Worm (Caenorhabditis elegans): Measurements from ENCODE around the gene Y54G11A.17.

Gene Y54G11A.17

ce11 chrII:14357936-14358416 is 8.8 kb upstream of the Y54G11A.17 start, which contains the start of the genes agl-1 and pfs-2 (continued):
- TF ChIP-seq zfh-2 (GFP tag; conservative IDR thresholded peaks at IDR 0.05) = no peak
- TF ChIP-seq hmg-20 (GFP tag; IDR thresholded peaks at IDR 0.05) = no peak
- TF ChIP-seq ceh-79 (tag; optimal IDR thresholded peaks at IDR 0.05) = no peak
- TF ChIP-seq ztf-3 (GFP tag; optimal IDR thresholded peaks at IDR 0.05) = no peak
- TF ChIP-seq dpff-1 (tag; optimal IDR thresholded peaks at IDR 0.05) = no peak
- no peak for TF ChIP-seq rec-8 (tag; optimal IDR thresholded peaks at IDR 0.05)
- TF ChIP-seq nfya-2 (GFP tag; IDR thresholded peaks at IDR 0.05) = no peak
- TF ChIP-seq ceh-58 (GFP tag; IDR thresholded peaks at IDR 0.05) = no peak
- TF ChIP-seq sdz-38 (tag; optimal IDR thresholded peaks at IDR 0.05) = no peak
- TF ChIP-seq C06A6.2 (GFP tag; conservative IDR thresholded peaks at IDR 0.05) = no peak
- no peak for TF ChIP-seq snpc-4 (GFP tag; optimal IDR thresholded peaks at IDR 0.05)
- peak in 2 of 4 experiments; percentile 39 to 51 for TF ChIP-seq snpc-4 (tag; optimal IDR thresholded peaks at IDR 0.05)
- no peak for TF ChIP-seq madf-3 (GFP tag; IDR thresholded peaks at IDR 0.05)
- no peak for TF ChIP-seq Y53F4B.3 (GFP tag; IDR thresholded peaks at IDR 0.05)
- TF ChIP-seq ztf-26 (tag; optimal IDR thresholded peaks at IDR 0.05) = no peak
- TF ChIP-seq ztf-22 (GFP tag; optimal IDR thresholded peaks at IDR 0.05) = no peak
- peak; percentile 68 for TF ChIP-seq efl-1 (GFP tag; optimal IDR thresholded peaks at IDR 0.05)
- no peak for TF ChIP-seq egl-44 (GFP tag; IDR thresholded peaks at IDR 0.05)
- no peak for TF ChIP-seq T26A5.8 (tag; optimal IDR thresholded peaks at IDR 0.05)
- no peak for TF ChIP-seq nhr-120 (GFP tag; IDR thresholded peaks at IDR 0.05)
- TF ChIP-seq unc-130 (GFP tag; optimal IDR thresholded peaks at IDR 0.05) = no peak
- TF ChIP-seq T07F8.4 (tag; optimal IDR thresholded peaks at IDR 0.05) = no peak
- TF ChIP-seq madf-8 (GFP tag; conservative IDR thresholded peaks at IDR 0.05) = no peak
- TF ChIP-seq sea-2 (GFP tag; IDR thresholded peaks at IDR 0.05) = no peak
- TF ChIP-seq rpc-1 (optimal IDR thresholded peaks at IDR 0.05) = no peak
- TF ChIP-seq rpc-1 (tag; optimal IDR thresholded peaks at IDR 0.05) = no peak
- TF ChIP-seq K12H6.12 (tag; optimal IDR thresholded peaks at IDR 0.05) = peak; percentile 29
- TF ChIP-seq C17E4.6 (GFP tag; IDR thresholded peaks at IDR 0.05) = no peak
- TF ChIP-seq cebp-2 (GFP tag; IDR thresholded peaks at IDR 0.05) = no peak
- no peak for TF ChIP-seq lsy-27 (tag; optimal IDR thresholded peaks at IDR 0.05; ENCODE audit: borderline replicate concordance, insufficient read depth)
- no peak for TF ChIP-seq ccch-3 (GFP tag; optimal IDR thresholded peaks at IDR 0.05)
- TF ChIP-seq B0261.1 (tag; optimal IDR thresholded peaks at IDR 0.05) = no peak
- no peak for TF ChIP-seq F39B2.1 (GFP tag; IDR thresholded peaks at IDR 0.05)
- TF ChIP-seq atf-7 (tag; optimal IDR thresholded peaks at IDR 0.05) = no peak

ce11 chrII:14351352-14351751 is 2.1 kb upstream of the Y54G11A.17 start:
- TF ChIP-seq ets-4 (GFP tag; optimal IDR thresholded peaks at IDR 0.05) = no peak
- no peak for TF ChIP-seq lsy-27 (tag; optimal IDR thresholded peaks at IDR 0.05; ENCODE audit: borderline replicate concordance, insufficient read depth)
- TF ChIP-seq bed-2 (GFP tag; IDR thresholded peaks at IDR 0.05) = no peak

ce11 chrII:14350768-14351167 is 1.6 kb upstream of the Y54G11A.17 start:
- TF ChIP-seq B0261.1 (tag; optimal IDR thresholded peaks at IDR 0.05) (no peak), ama-1 (optimal IDR thresholded peaks at IDR 0.05) (no peak), ama-1 (GFP tag; optimal IDR thresholded peaks at IDR 0.05) (peak in 1 of 2 experiments; percentile 75), athp-1 (tag; optimal IDR thresholded peaks at IDR 0.05) (peak; percentile 53), hrde-1 (tag; optimal IDR thresholded peaks at IDR 0.05; ENCODE audit: borderline replicate concordance) (peak; percentile 70), mcd-1 (GFP tag; IDR thresholded peaks at IDR 0.05) (peak; percentile 38; the same call in 1 of the 2 replicates), madf-6 (GFP tag; IDR thresholded peaks at IDR 0.05) (peak; percentile 75), F49E8.2 (tag; optimal IDR thresholded peaks at IDR 0.05; ENCODE audit: insufficient read depth) (peak; percentile 75), madf-3 (GFP tag; IDR thresholded peaks at IDR 0.05) (peak; percentile 78; the same call in 1 of the 2 replicates), xnd-1 (tag; optimal IDR thresholded peaks at IDR 0.05) (peak; percentile 40), rcor-1 (GFP tag; IDR thresholded peaks at IDR 0.05) (peak; percentile 55), nhr-120 (GFP tag; IDR thresholded peaks at IDR 0.05) (no peak), chd-7 (tag; optimal IDR thresholded peaks at IDR 0.05) (peak; percentile 63), F22D6.2 (tag; optimal IDR thresholded peaks at IDR 0.05) (no peak), nfya-2 (GFP tag; IDR thresholded peaks at IDR 0.05) (0 out of 2 replicates have a peak, but pooled peaks have one; percentile 66), tbp1 (GFP tag; optimal IDR thresholded peaks at IDR 0.05) (peak; percentile 48), ceh-40 (GFP tag; IDR thresholded peaks at IDR 0.05) (peak; percentile 59; the same call in 1 of the 2 replicates), egl-44 (GFP tag; IDR thresholded peaks at IDR 0.05) (0 out of 2 replicates have a peak, but pooled peaks have one; percentile 41)
